Fruit fly (Drosophila melanogaster): Measurements from ENCODE around the gene ovm.

dm6 chr2L:181020-181419 lies 40.2 kb upstream of the ovm start:
- no peak for TF ChIP-seq ttk (optimal IDR thresholded peaks at IDR 0.05)
- no peak for TF ChIP-seq Myc (optimal IDR thresholded peaks at IDR 0.05)
- no peak for TF ChIP-seq psq (optimal IDR thresholded peaks at IDR 0.05)
- no peak for TF ChIP-seq insv (optimal IDR thresholded peaks at IDR 0.05)
